Fruit fly (Drosophila melanogaster) whole organism, embryonic: ENCODE data around the gene CCDC53.
A peak's percentile ranks its signal among the peaks of the same experiment; 100 is the strongest.

ENCODE experiments used
- Adf1 ChIP-seq: fragments of 200-800 bp; sonication (Bioruptor generic); IDR thresholded peaks from 2 replicates; pipeline ENCODE4 v1.3.6; 2022; ENCODE audit warnings: missing biosample characterization, missing genetic modification characterization
- Antp ChIP-seq: fragments of 200-800 bp; sonication (Bioruptor generic); optimal IDR thresholded peaks from 3 replicates; lab custom pipeline; 2016; ENCODE audit warnings: missing biosample characterization, missing genetic modification characterization
- Bdp1 ChIP-seq: fragments of 200-800 bp; sonication (Bioruptor generic); optimal IDR thresholded peaks from 3 replicates; lab custom pipeline; 2016; ENCODE audit warnings: missing biosample characterization, missing genetic modification characterization
- BtbVII ChIP-seq: fragments of 200-800 bp; sonication (Bioruptor generic); optimal IDR thresholded peaks from 3 replicates; lab custom pipeline; 2017; ENCODE audit warnings: missing biosample characterization, mild to moderate bottlenecking, missing genetic modification characterization
- CG11247 ChIP-seq: fragments of 200-800 bp; sonication (Bioruptor generic); IDR thresholded peaks from 2 replicates; pipeline ENCODE4 v1.3.6; 2022; ENCODE audit warnings: missing biosample characterization, missing genetic modification characterization
- CG12104 ChIP-seq: fragments of 200-800 bp; sonication (Bioruptor generic); optimal IDR thresholded peaks from 3 replicates; lab custom pipeline; 2016; ENCODE audit warnings: missing biosample characterization, missing genetic modification characterization
- CG12744 ChIP-seq: fragments of 200-800 bp; sonication (Bioruptor generic); optimal IDR thresholded peaks from 2 replicates; lab custom pipeline; 2016; ENCODE audit warnings: missing biosample characterization, missing genetic modification characterization
- CG15269 ChIP-seq: fragments of 200-800 bp; sonication (Bioruptor generic); optimal IDR thresholded peaks from 2 replicates; lab custom pipeline; 2018; ENCODE audit warnings: missing biosample characterization, mild to moderate bottlenecking, missing genetic modification characterization, moderate library complexity
- CG17328 ChIP-seq: fragments of 200-800 bp; sonication (Bioruptor generic); IDR thresholded peaks from 2 replicates; pipeline ENCODE4 v1.3.6; 2022; ENCODE audit warnings: missing biosample characterization, missing genetic modification characterization
- CG17612 ChIP-seq: fragments of 200-800 bp; sonication (Bioruptor generic); IDR thresholded peaks from 2 replicates; pipeline ENCODE4 v1.3.6; 2022; ENCODE audit warnings: missing biosample characterization, missing genetic modification characterization
- CG1792 ChIP-seq: fragments of 200-800 bp; sonication (Bioruptor generic); optimal IDR thresholded peaks from 2 replicates; lab custom pipeline; 2016; ENCODE audit warnings: missing biosample characterization, missing genetic modification characterization
- CG18599 ChIP-seq: fragments of 200-800 bp; sonication (Bioruptor generic); optimal IDR thresholded peaks from 3 replicates; lab custom pipeline; 2017; ENCODE audit warnings: missing biosample characterization, missing genetic modification characterization, mild to moderate bottlenecking, moderate library complexity, missing genetic modification reagents
- CG32767 ChIP-seq: fragments of 200-800 bp; sonication (Bioruptor generic); IDR thresholded peaks from 2 replicates; pipeline ENCODE4 v1.3.6; 2022; ENCODE audit warnings: missing biosample characterization, missing genetic modification characterization
- CG32772 ChIP-seq: fragments of 200-800 bp; sonication (Bioruptor generic); IDR thresholded peaks from 2 replicates; pipeline ENCODE4 v1.3.6; 2022; ENCODE audit warnings: missing biosample characterization, missing genetic modification characterization
- CG34422 ChIP-seq: fragments of 200-800 bp; sonication (Bioruptor generic); IDR thresholded peaks from 3 replicates; pipeline ENCODE4 v1.3.6; 2022; ENCODE audit warnings: missing biosample characterization, missing genetic modification characterization
- CG4328 ChIP-seq: fragments of 200-800 bp; sonication (Bioruptor generic); optimal IDR thresholded peaks from 3 replicates; lab custom pipeline; 2017; ENCODE audit warnings: missing biosample characterization, missing genetic modification reagents, missing genetic modification characterization
- CG4854 ChIP-seq: fragments of 200-800 bp; sonication (Bioruptor generic); optimal IDR thresholded peaks from 2 replicates; lab custom pipeline; 2016; ENCODE audit warnings: missing biosample characterization, missing genetic modification characterization, inconsistent platforms
- CG6683 ChIP-seq: fragments of 200-800 bp; sonication (Bioruptor generic); optimal IDR thresholded peaks from 2 replicates; lab custom pipeline; 2017; ENCODE audit warnings: missing biosample characterization, mild to moderate bottlenecking, missing genetic modification characterization, missing genetic modification reagents
- CG7786 ChIP-seq: fragments of 200-800 bp; sonication (Bioruptor generic); optimal IDR thresholded peaks from 2 replicates; lab custom pipeline; 2016; ENCODE audit warnings: missing biosample characterization, missing genetic modification characterization
- CG8478 ChIP-seq: fragments of >200 bp; optimal IDR thresholded peaks from 2 replicates; lab custom pipeline; 2018
- CG8944 ChIP-seq: fragments of 200-800 bp; sonication (Bioruptor generic); optimal IDR thresholded peaks from 3 replicates; lab custom pipeline; 2016; ENCODE audit warnings: missing biosample characterization, missing genetic modification characterization
- Dek ChIP-seq: fragments of 200-800 bp; sonication (Bioruptor generic); optimal IDR thresholded peaks from 3 replicates; lab custom pipeline; 2019; ENCODE audit warnings: missing biosample characterization, mild to moderate bottlenecking, missing genetic modification characterization, moderate library complexity
- HmgD ChIP-seq: fragments of 200-800 bp; sonication (Bioruptor generic); optimal IDR thresholded peaks from 3 replicates; lab custom pipeline; 2016; ENCODE audit warnings: missing biosample characterization, missing genetic modification characterization
- Hmx ChIP-seq: fragments of 200-800 bp; sonication (Bioruptor generic); optimal IDR thresholded peaks from 2 replicates; lab custom pipeline; 2016; ENCODE audit warnings: missing biosample characterization, missing genetic modification characterization
- Meics ChIP-seq: fragments of 200-800 bp; sonication (Bioruptor generic); optimal IDR thresholded peaks from 2 replicates; lab custom pipeline; 2017; ENCODE audit warnings: missing biosample characterization, mild to moderate bottlenecking, missing genetic modification characterization
- Myb ChIP-seq: fragments of 200-800 bp; sonication (Bioruptor generic); optimal IDR thresholded peaks from 2 replicates; lab custom pipeline; 2016; ENCODE audit warnings: missing biosample characterization, missing genetic modification characterization
- Neu2 ChIP-seq: fragments of 200-800 bp; sonication (Bioruptor generic); optimal IDR thresholded peaks from 3 replicates; lab custom pipeline; 2016; ENCODE audit warnings: missing biosample characterization, missing genetic modification characterization, borderline replicate concordance
- Scr ChIP-seq: fragments of 200-800 bp; sonication (Bioruptor generic); IDR thresholded peaks from 2 replicates; pipeline ENCODE4 v1.3.6; 2022; ENCODE audit warnings: missing biosample characterization, missing genetic modification characterization; ENCODE audit not compliant: partially characterized antibody
- Vsx1 ChIP-seq: fragments of 200-800 bp; sonication (Bioruptor generic); optimal IDR thresholded peaks from 2 replicates; lab custom pipeline; 2017; ENCODE audit warnings: missing biosample characterization, mild to moderate bottlenecking, missing genetic modification characterization, missing genetic modification reagents
- ap ChIP-seq: fragments of 200-800 bp; sonication (Bioruptor generic); IDR thresholded peaks from 2 replicates; pipeline ENCODE4 v1.3.6; 2022; ENCODE audit warnings: missing biosample characterization, missing genetic modification characterization
- ase ChIP-seq: fragments of 200-800 bp; sonication (Bioruptor generic); IDR thresholded peaks from 3 replicates; pipeline ENCODE4 v1.3.6; 2022; ENCODE audit warnings: missing biosample characterization, missing genetic modification characterization
- bowl ChIP-seq: fragments of 200-800 bp; sonication (Bioruptor generic); IDR thresholded peaks from 2 replicates; pipeline ENCODE4 v1.3.6; 2022; ENCODE audit warnings: missing biosample characterization, missing genetic modification characterization
- caup ChIP-seq: fragments of 200-800 bp; sonication (Bioruptor generic); optimal IDR thresholded peaks from 3 replicates; lab custom pipeline; 2017; ENCODE audit warnings: missing biosample characterization, mild to moderate bottlenecking, missing genetic modification characterization, moderate library complexity; ENCODE audit not compliant: severe bottlenecking
- ci ChIP-seq: fragments of 200-800 bp; sonication (Bioruptor generic); IDR thresholded peaks from 3 replicates; pipeline ENCODE4 v1.3.6; 2022; ENCODE audit warnings: missing biosample characterization, missing genetic modification characterization
- ems ChIP-seq: fragments of 200-800 bp; sonication (Bioruptor generic); optimal IDR thresholded peaks from 3 replicates; lab custom pipeline; 2016; ENCODE audit warnings: missing biosample characterization, missing genetic modification characterization
- exex ChIP-seq: fragments of 200-800 bp; sonication (Bioruptor generic); optimal IDR thresholded peaks from 4 replicates; lab custom pipeline; 2018; ENCODE audit warnings: missing biosample characterization, mild to moderate bottlenecking, missing genetic modification characterization, moderate library complexity
- fru ChIP-seq: fragments of >200 bp; optimal IDR thresholded peaks from 2 replicates; lab custom pipeline; 2017
- gfzf ChIP-seq: fragments of 200-800 bp; sonication (Bioruptor generic); optimal IDR thresholded peaks from 2 replicates; lab custom pipeline; 2016; ENCODE audit warnings: missing biosample characterization, mild to moderate bottlenecking, missing genetic modification characterization, moderate library complexity
- gsb ChIP-seq: fragments of 200-800 bp; sonication (Bioruptor generic); IDR thresholded peaks from 2 replicates; pipeline ENCODE4 v1.3.6; 2022; ENCODE audit warnings: missing biosample characterization, missing genetic modification characterization
- h ChIP-seq: fragments of >200 bp; optimal IDR thresholded peaks from 2 replicates; lab custom pipeline; 2017
- nom ChIP-seq: fragments of 200-800 bp; sonication (Bioruptor generic); optimal IDR thresholded peaks from 2 replicates; lab custom pipeline; 2017; ENCODE audit warnings: missing biosample characterization, missing genetic modification characterization, mild to moderate bottlenecking, moderate library complexity, missing genetic modification reagents
- onecut ChIP-seq: fragments of 200-800 bp; sonication (Bioruptor generic); IDR thresholded peaks from 2 replicates; pipeline ENCODE4 v1.3.6; 2022; ENCODE audit warnings: missing biosample characterization, missing genetic modification characterization
- psq ChIP-seq: fragments of 200-800 bp; sonication (Bioruptor generic); optimal IDR thresholded peaks from 2 replicates; lab custom pipeline; 2017; ENCODE audit warnings: missing biosample characterization, missing genetic modification characterization
- pum ChIP-seq: fragments of 200-800 bp; sonication (Bioruptor generic); optimal IDR thresholded peaks from 2 replicates; lab custom pipeline; 2016; ENCODE audit warnings: missing biosample characterization, missing genetic modification characterization
- repo ChIP-seq: fragments of 200-800 bp; sonication (Bioruptor generic); optimal IDR thresholded peaks from 2 replicates; lab custom pipeline; 2016; ENCODE audit warnings: missing biosample characterization, missing genetic modification characterization
- salm ChIP-seq: fragments of 200-800 bp; sonication (Bioruptor generic); optimal IDR thresholded peaks from 2 replicates; lab custom pipeline; 2018; ENCODE audit warnings: missing biosample characterization, mild to moderate bottlenecking, missing genetic modification characterization
- sima ChIP-seq: fragments of 200-800 bp; sonication (Bioruptor generic); optimal IDR thresholded peaks from 2 replicates; lab custom pipeline; 2016; ENCODE audit warnings: missing biosample characterization, missing genetic modification characterization
- sisA ChIP-seq: fragments of 200-800 bp; sonication (Bioruptor generic); IDR thresholded peaks from 2 replicates; pipeline ENCODE4 v1.3.6; 2022; ENCODE audit warnings: missing biosample characterization, missing genetic modification characterization
- sna ChIP-seq: fragments of 200-800 bp; sonication (Bioruptor generic); IDR thresholded peaks from 2 replicates; pipeline ENCODE4 v1.3.6; 2022; ENCODE audit warnings: missing biosample characterization, missing genetic modification characterization; ENCODE audit not compliant: partially characterized antibody
- sr ChIP-seq: fragments of 200-800 bp; sonication (Bioruptor generic); IDR thresholded peaks from 3 replicates; pipeline ENCODE4 v1.3.6; 2022; ENCODE audit warnings: missing biosample characterization, missing genetic modification characterization
- tap ChIP-seq: fragments of 200-800 bp; optimal IDR thresholded peaks from 3 replicates; lab custom pipeline; 2019; ENCODE audit warnings: missing biosample characterization, mild to moderate bottlenecking, missing genetic modification characterization, moderate library complexity
- tin ChIP-seq: fragments of 200-800 bp; sonication (Bioruptor generic); optimal IDR thresholded peaks from 3 replicates; lab custom pipeline; 2016; ENCODE audit warnings: missing biosample characterization, missing genetic modification characterization
- trh ChIP-seq: fragments of 200-800 bp; sonication (Bioruptor generic); optimal IDR thresholded peaks from 2 replicates; lab custom pipeline; 2016; ENCODE audit warnings: missing biosample characterization, missing genetic modification characterization
- wor ChIP-seq: fragments of 200-800 bp; sonication (Bioruptor generic); IDR thresholded peaks from 2 replicates; pipeline ENCODE4 v1.3.6; 2022; ENCODE audit warnings: missing biosample characterization, missing genetic modification characterization

Gene CCDC53

dm6 chr2L:7998080-7998457 lies 42.8 kb upstream of the CCDC53 start, which contains the start of gene CG7227 (continued):
- TF ChIP-seq salm (no peak), bowl (no peak), CG17328 (GFP tag; lab: Robert Waterston, UW) (no peak), CG32767 (GFP tag; lab: Robert Waterston, UW) (no peak), Adf1 (GFP tag; lab: Robert Waterston, UW) (no peak), ap (GFP tag; lab: Robert Waterston, UW) (no peak), CG18599 (GFP tag; lab: Kevin White, UChicago) (no peak), Scr (no peak), Neu2 (GFP tag; lab: Kevin White, UChicago) (no peak), sna (GFP tag; lab: Robert Waterston, UW) (no peak), Antp (GFP tag; lab: Kevin White, UChicago) (no peak), fru (no peak), CG12744 (GFP tag; lab: Kevin White, UChicago) (no peak), CG4328 (no peak), CG1792 (GFP tag; lab: Kevin White, UChicago) (no peak), HmgD (GFP tag; lab: Kevin White, UChicago) (no peak), exex (tag; lab: Kevin White, UChicago) (peak; percentile 97), CG34422 (GFP tag; lab: Robert Waterston, UW) (no peak), Dek (tag; lab: Kevin White, UChicago) (no peak), tap (peak; percentile 8), CG7786 (GFP tag; lab: Kevin White, UChicago) (no peak), repo (GFP tag; lab: Kevin White, UChicago) (no peak), wor (GFP tag; lab: Robert Waterston, UW) (no peak), CG8478 (no peak), gsb (no peak), tin (GFP tag; lab: Kevin White, UChicago) (no peak), ci (GFP tag; lab: Robert Waterston, UW) (no peak), CG32772 (no peak), Myb (GFP tag; lab: Kevin White, UChicago) (no peak), BtbVII (GFP tag; lab: Kevin White, UChicago) (no peak), caup (no peak), nom (GFP tag; lab: Kevin White, UChicago) (no peak), onecut (GFP tag; lab: Robert Waterston, UW) (0 out of 2 replicates have a peak, but pooled peaks have one; percentile 1), CG17612 (GFP tag; lab: Robert Waterston, UW) (no peak), pum (GFP tag; lab: Kevin White, UChicago) (no peak), Vsx1 (GFP tag; lab: Kevin White, UChicago) (no peak), ems (GFP tag; lab: Kevin White, UChicago) (no peak), psq (GFP tag; lab: Kevin White, UChicago) (no peak), CG6683 (GFP tag; lab: Kevin White, UChicago) (no peak), Hmx (no peak), CG8944 (GFP tag; lab: Kevin White, UChicago) (no peak), Meics (GFP tag; lab: Kevin White, UChicago) (no peak), sr (no peak), CG12104 (GFP tag; lab: Kevin White, UChicago) (no peak), CG4854 (GFP tag; lab: Kevin White, UChicago) (no peak), Bdp1 (no peak), h (lab: Kevin White, UChicago) (no peak), ase (no peak), trh (GFP tag; lab: Kevin White, UChicago) (no peak), sisA (GFP tag; lab: Robert Waterston, UW) (no peak), CG15269 (tag; lab: Kevin White, UChicago) (no peak), sima (no peak), CG11247 (GFP tag; lab: Robert Waterston, UW) (no peak), gfzf (GFP tag; lab: Kevin White, UChicago) (no peak)
